Fruit fly (Drosophila melanogaster): ENCODE results near the gene Setx.
A peak's percentile ranks its signal among the peaks of the same experiment; 100 is the strongest.

Setx gene

dm6 chr3L:8156199-8156598 lies 18.9 kb upstream of the Setx start:
- no peak for TF ChIP-seq CG9948 (tag; optimal IDR thresholded peaks at IDR 0.05)
- no peak for TF ChIP-seq D1 (tag; optimal IDR thresholded peaks at IDR 0.05)
- no peak for TF ChIP-seq gl (tag; optimal IDR thresholded peaks at IDR 0.05)
- peak; percentile 45 for TF ChIP-seq CG8159 (tag; optimal IDR thresholded peaks at IDR 0.05)
- peak; percentile 22 for TF ChIP-seq CG17806 (tag; optimal IDR thresholded peaks at IDR 0.05)
- no peak for TF ChIP-seq CG34367 (tag; optimal IDR thresholded peaks at IDR 0.05)
- no peak for TF ChIP-seq EcR (GFP tag; optimal IDR thresholded peaks at IDR 0.05)
- peak; percentile 21 for TF ChIP-seq CG15710 (tag; optimal IDR thresholded peaks at IDR 0.05)
- peak; percentile 18; the same call in 1 of the 2 replicates for TF ChIP-seq Ets98B (GFP tag; IDR thresholded peaks at IDR 0.05)
- peak; percentile 45; the same call in 1 of the 3 replicates for TF ChIP-seq CG4496 (GFP tag; IDR thresholded peaks at IDR 0.05)
- TF ChIP-seq Snoo (tag; optimal IDR thresholded peaks at IDR 0.05): peak; percentile 11
- TF ChIP-seq CG8301 (tag; optimal IDR thresholded peaks at IDR 0.05): peak; percentile 26
- TF ChIP-seq fd96Ca (GFP tag; IDR thresholded peaks at IDR 0.05): 0 out of 3 replicates have a peak, but pooled peaks have one; percentile 43

- TF ChIP-seq CG13204 (GFP tag; optimal IDR thresholded peaks at IDR 0.05): no peak
- TF ChIP-seq CG12605 (GFP tag; IDR thresholded peaks at IDR 0.05): no peak
- no peak for TF ChIP-seq CG8159 (tag; optimal IDR thresholded peaks at IDR 0.05)
- no peak for TF ChIP-seq rn (GFP tag; IDR thresholded peaks at IDR 0.05)
- TF ChIP-seq EcR (GFP tag; optimal IDR thresholded peaks at IDR 0.05): no peak
- no peak for TF ChIP-seq CG10348 (GFP tag; IDR thresholded peaks at IDR 0.05)
- TF ChIP-seq D1 (tag; optimal IDR thresholded peaks at IDR 0.05): no peak
- no peak for TF ChIP-seq Snoo (tag; optimal IDR thresholded peaks at IDR 0.05)
- TF ChIP-seq CG8301 (tag; optimal IDR thresholded peaks at IDR 0.05): no peak
- no peak for TF ChIP-seq CG32121 (GFP tag; IDR thresholded peaks at IDR 0.05)
- no peak for TF ChIP-seq CG34367 (tag; optimal IDR thresholded peaks at IDR 0.05)
- no peak for TF ChIP-seq CG4496 (GFP tag; IDR thresholded peaks at IDR 0.05)
- TF ChIP-seq CG15710 (tag; optimal IDR thresholded peaks at IDR 0.05): no peak
- TF ChIP-seq Pif1B (GFP tag; optimal IDR thresholded peaks at IDR 0.05): no peak
- TF ChIP-seq gl (tag; optimal IDR thresholded peaks at IDR 0.05): no peak
These were observed 18.0 kb upstream of the Setx start for dm6 chr3L:8155324-8155723.

- TF ChIP-seq CG4496 (GFP tag; IDR thresholded peaks at IDR 0.05) (0 out of 3 replicates have a peak, but pooled peaks have one; percentile 28), Pif1B (GFP tag; optimal IDR thresholded peaks at IDR 0.05) (no peak), CG13204 (GFP tag; optimal IDR thresholded peaks at IDR 0.05) (peak; percentile 19), CG17806 (tag; optimal IDR thresholded peaks at IDR 0.05) (no peak)
These were observed 17.2 kb upstream of the Setx start for dm6 chr3L:8154544-8154943.

dm6 chr3L:8153206-8153996 lies 16.1 kb upstream of the Setx start:
- TF ChIP-seq D1 (tag; optimal IDR thresholded peaks at IDR 0.05): no peak
- TF ChIP-seq CG9948 (tag; optimal IDR thresholded peaks at IDR 0.05): peak; percentile 66
- TF ChIP-seq CG8301 (tag; optimal IDR thresholded peaks at IDR 0.05): peak; percentile 91
- peak; percentile 96 for TF ChIP-seq fd96Ca (GFP tag; IDR thresholded peaks at IDR 0.05)
- peak; percentile 72 for TF ChIP-seq Pif1A (GFP tag; optimal IDR thresholded peaks at IDR 0.05)
- TF ChIP-seq CG4496 (GFP tag; IDR thresholded peaks at IDR 0.05): peak; percentile 95
- TF ChIP-seq Pif1B (GFP tag; optimal IDR thresholded peaks at IDR 0.05): peak; percentile 59
- TF ChIP-seq EcR (GFP tag; optimal IDR thresholded peaks at IDR 0.05): peak; percentile 87
- peak; percentile 96 for TF ChIP-seq CG32121 (GFP tag; IDR thresholded peaks at IDR 0.05)
- peak; percentile 67 for TF ChIP-seq CG17806 (tag; optimal IDR thresholded peaks at IDR 0.05)
- TF ChIP-seq Ets98B (GFP tag; IDR thresholded peaks at IDR 0.05): peak; percentile 97
- TF ChIP-seq rn (GFP tag; IDR thresholded peaks at IDR 0.05): peak; percentile 89
- peak; percentile 85 for TF ChIP-seq CG10348 (GFP tag; IDR thresholded peaks at IDR 0.05)
- peak; percentile 69 for TF ChIP-seq CG8159 (tag; optimal IDR thresholded peaks at IDR 0.05)
- TF ChIP-seq CG34367 (tag; optimal IDR thresholded peaks at IDR 0.05): peak; percentile 58
- TF ChIP-seq CG14655 (GFP tag; optimal IDR thresholded peaks at IDR 0.05): peak; percentile 93
- peak; percentile 23 for TF ChIP-seq Snoo (tag; optimal IDR thresholded peaks at IDR 0.05)
- no peak for TF ChIP-seq CG13204 (GFP tag; optimal IDR thresholded peaks at IDR 0.05)
- TF ChIP-seq CG12605 (GFP tag; IDR thresholded peaks at IDR 0.05): peak; percentile 89
- TF ChIP-seq CG15710 (tag; optimal IDR thresholded peaks at IDR 0.05): peak; percentile 49
- no peak for TF ChIP-seq gl (tag; optimal IDR thresholded peaks at IDR 0.05)

dm6 chr3L:8151727-8152199 lies 14.5 kb upstream of the Setx start, which contains the start of gene CG13676:
Gene CG13676 (minus strand): TSS chr3L:8151813.
- TF ChIP-seq CG10348 (GFP tag; IDR thresholded peaks at IDR 0.05): no peak
- TF ChIP-seq CG13204 (GFP tag; optimal IDR thresholded peaks at IDR 0.05): peak; percentile 30
- TF ChIP-seq EcR (GFP tag; optimal IDR thresholded peaks at IDR 0.05): peak; percentile 64
- TF ChIP-seq gl (tag; optimal IDR thresholded peaks at IDR 0.05): no peak

dm6 chr3L:8150812-8151211 lies 13.5 kb upstream of the Setx start:
- TF ChIP-seq CG8301 (tag; optimal IDR thresholded peaks at IDR 0.05) (peak; percentile 19), Pif1B (GFP tag; optimal IDR thresholded peaks at IDR 0.05) (no peak)
